Fruit fly (Drosophila melanogaster) whole organism, pupa: ENCODE results near the gene beta4GalNAcTB.

ENCODE experiments used
- CG10348 ChIP-seq: fragments of 200-800 bp; sonication (Bioruptor generic); IDR thresholded peaks from 2 replicates; pipeline ENCODE4 v1.3.6; 2022; ENCODE audit warnings: missing biosample characterization, missing genetic modification characterization
- CG12605 ChIP-seq: fragments of 200-800 bp; sonication (Bioruptor generic); IDR thresholded peaks from 2 replicates; pipeline ENCODE4 v1.3.6; 2022; ENCODE audit warnings: missing biosample characterization, missing genetic modification characterization
- CG13204 ChIP-seq: fragments of 200-800 bp; sonication (Bioruptor generic); optimal IDR thresholded peaks from 2 replicates; lab custom pipeline; 2018; ENCODE audit warnings: missing biosample characterization, mild to moderate bottlenecking, missing genetic modification characterization, moderate library complexity
- CG14655 ChIP-seq: fragments of 200-800 bp; sonication (Bioruptor generic); optimal IDR thresholded peaks from 3 replicates; lab custom pipeline; 2017; ENCODE audit warnings: mild to moderate bottlenecking, missing biosample characterization, missing genetic modification reagents, missing genetic modification characterization
- CG15710 ChIP-seq: fragments of 200-800 bp; sonication (Bioruptor generic); optimal IDR thresholded peaks from 2 replicates; lab custom pipeline; 2018; ENCODE audit warnings: missing biosample characterization, mild to moderate bottlenecking, missing genetic modification characterization, moderate library complexity
- CG17806 ChIP-seq: fragments of 200-800 bp; sonication (Bioruptor generic); optimal IDR thresholded peaks from 2 replicates; lab custom pipeline; 2018; ENCODE audit warnings: missing biosample characterization, mild to moderate bottlenecking, missing genetic modification characterization, moderate library complexity
- CG32121 ChIP-seq: fragments of 200-800 bp; sonication (Bioruptor generic); IDR thresholded peaks from 2 replicates; pipeline ENCODE4 v1.3.6; 2022; ENCODE audit warnings: missing biosample characterization, missing genetic modification characterization
- CG34367 ChIP-seq: fragments of 200-800 bp; sonication (Bioruptor generic); optimal IDR thresholded peaks from 2 replicates; lab custom pipeline; 2018; ENCODE audit warnings: missing biosample characterization, mild to moderate bottlenecking, missing genetic modification characterization
- CG4496 ChIP-seq: fragments of 200-800 bp; sonication (Bioruptor generic); IDR thresholded peaks from 3 replicates; pipeline ENCODE4 v1.3.6; 2022; ENCODE audit warnings: missing biosample characterization, missing genetic modification characterization
- CG8159 ChIP-seq: fragments of 200-800 bp; sonication (Bioruptor generic); optimal IDR thresholded peaks from 3 replicates; lab custom pipeline; 2018; ENCODE audit warnings: missing biosample characterization, mild to moderate bottlenecking, missing genetic modification characterization, moderate library complexity
- CG8301 ChIP-seq: fragments of 200-800 bp; sonication (Bioruptor generic); optimal IDR thresholded peaks from 2 replicates; lab custom pipeline; 2018; ENCODE audit warnings: missing biosample characterization, mild to moderate bottlenecking, missing genetic modification characterization
- CG9948 ChIP-seq: fragments of 200-800 bp; sonication (Bioruptor generic); optimal IDR thresholded peaks from 2 replicates; lab custom pipeline; 2018; ENCODE audit warnings: missing biosample characterization, mild to moderate bottlenecking, missing genetic modification characterization, moderate library complexity
- D1 ChIP-seq: fragments of 200-800 bp; sonication (Bioruptor generic); optimal IDR thresholded peaks from 2 replicates; lab custom pipeline; 2018; ENCODE audit warnings: missing biosample characterization, mild to moderate bottlenecking, missing genetic modification characterization, moderate library complexity
- EcR ChIP-seq: fragments of 200-800 bp; sonication (Bioruptor generic); optimal IDR thresholded peaks from 3 replicates; lab custom pipeline; 2019; ENCODE audit warnings: missing biosample characterization, missing genetic modification characterization, mild to moderate bottlenecking, moderate library complexity, missing genetic modification reagents
- Ets98B ChIP-seq: fragments of 200-800 bp; sonication (Bioruptor generic); IDR thresholded peaks from 2 replicates; pipeline ENCODE4 v1.3.6; 2022; ENCODE audit warnings: missing biosample characterization, missing genetic modification characterization
- Pif1A ChIP-seq: fragments of 200-800 bp; sonication (Bioruptor generic); optimal IDR thresholded peaks from 3 replicates; lab custom pipeline; 2016; ENCODE audit warnings: missing biosample characterization, missing genetic modification characterization
- Pif1B ChIP-seq: fragments of 200-800 bp; sonication (Bioruptor generic); optimal IDR thresholded peaks from 3 replicates; lab custom pipeline; 2016; ENCODE audit warnings: missing biosample characterization, missing genetic modification characterization
- Snoo ChIP-seq: fragments of 200-800 bp; sonication (Bioruptor generic); optimal IDR thresholded peaks from 3 replicates; lab custom pipeline; 2017; ENCODE audit warnings: missing biosample characterization, mild to moderate bottlenecking, missing genetic modification characterization, inconsistent platforms
- fd96Ca ChIP-seq: fragments of 200-800 bp; sonication (Bioruptor generic); IDR thresholded peaks from 3 replicates; pipeline ENCODE4 v1.3.6; 2022; ENCODE audit warnings: missing biosample characterization, missing genetic modification characterization
- gl ChIP-seq: fragments of 200-800 bp; sonication (Bioruptor generic); optimal IDR thresholded peaks from 2 replicates; lab custom pipeline; 2018; ENCODE audit warnings: missing biosample characterization, mild to moderate bottlenecking, missing genetic modification characterization
- rn ChIP-seq: fragments of 200-800 bp; sonication (Bioruptor generic); IDR thresholded peaks from 2 replicates; pipeline ENCODE4 v1.3.6; 2022; ENCODE audit warnings: missing biosample characterization, missing genetic modification characterization

The beta4GalNAcTB gene

DNA sequence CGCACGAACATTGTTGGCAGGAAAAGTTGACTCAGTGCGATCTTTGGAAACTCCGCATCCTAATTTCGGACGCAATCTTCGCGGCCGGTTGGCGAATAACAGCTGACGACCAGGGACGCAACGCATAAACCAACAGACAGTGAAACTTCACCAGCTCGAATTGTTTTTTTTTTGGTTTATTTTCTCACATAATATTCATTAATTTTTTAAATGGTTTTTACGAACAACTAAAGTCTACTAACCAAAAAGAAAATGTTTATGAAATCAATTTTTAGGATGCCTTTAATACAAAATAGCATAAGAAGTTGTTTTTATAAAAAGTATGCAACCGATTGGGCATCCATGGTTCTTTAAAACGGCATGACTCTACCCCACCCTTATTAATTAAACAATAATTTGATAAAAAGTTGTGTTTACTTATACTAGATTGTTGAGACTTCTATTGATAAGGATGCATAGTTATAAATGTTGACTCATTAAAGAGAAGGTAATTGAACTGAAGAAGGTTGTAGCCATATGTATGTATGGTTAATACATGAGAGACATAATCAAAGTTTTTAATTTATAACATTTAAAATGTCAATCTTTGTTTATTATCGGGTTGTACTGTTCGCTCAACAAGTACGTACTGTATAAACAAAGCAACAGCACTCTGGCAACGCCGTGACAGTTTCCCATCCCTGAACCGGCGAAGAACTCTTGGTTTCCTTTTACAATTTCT is at the start of gene beta4GalNAcTB, which contains the start of gene Cpsf100:
beta4GalNAcTB (minus strand) TSS at position 100 of the 721 bp plus-strand sequence.
Cpsf100 (plus strand) TSS at position 665 of the 721 bp plus-strand sequence.
- peak; percentile 58 for TF ChIP-seq CG17806 (tag; lab: Kevin White, UChicago)
- TF ChIP-seq CG13204 (GFP tag; lab: Kevin White, UChicago) = no peak
- 0 out of 2 replicates have a peak, but pooled peaks have one; percentile 22 for TF ChIP-seq Ets98B (GFP tag; lab: Robert Waterston, UW)
- peak; percentile 31; the same call in 1 of the 2 replicates for TF ChIP-seq CG32121 (GFP tag; lab: Robert Waterston, UW)
- 0 out of 2 replicates have a peak, but pooled peaks have one; percentile 25 for TF ChIP-seq rn (GFP tag; lab: Robert Waterston, UW)
- TF ChIP-seq Snoo (tag; lab: Kevin White, UChicago) = peak; percentile 75
- no peak for TF ChIP-seq EcR (GFP tag; lab: Kevin White, UChicago)
- TF ChIP-seq CG9948 (tag; lab: Kevin White, UChicago) = peak; percentile 72
- no peak for TF ChIP-seq Pif1B
- 0 out of 2 replicates have a peak, but pooled peaks have one; percentile 27 for TF ChIP-seq CG10348 (GFP tag; lab: Robert Waterston, UW)
- peak; percentile 57 for TF ChIP-seq CG34367 (tag; lab: Kevin White, UChicago)
- TF ChIP-seq CG4496 (GFP tag; lab: Robert Waterston, UW) = peak; percentile 60
- peak; percentile 77 for TF ChIP-seq CG15710
- peak; percentile 27 for TF ChIP-seq CG8301
- no peak for TF ChIP-seq fd96Ca (GFP tag; lab: Robert Waterston, UW)
- no peak for TF ChIP-seq D1
- no peak for TF ChIP-seq gl (tag; lab: Kevin White, UChicago)
- no peak for TF ChIP-seq CG12605
- no peak for TF ChIP-seq Pif1A (GFP tag; lab: Kevin White, UChicago)
- TF ChIP-seq CG14655 = no peak
- peak; percentile 81 for TF ChIP-seq CG8159 (tag; lab: Kevin White, UChicago)

DNA sequence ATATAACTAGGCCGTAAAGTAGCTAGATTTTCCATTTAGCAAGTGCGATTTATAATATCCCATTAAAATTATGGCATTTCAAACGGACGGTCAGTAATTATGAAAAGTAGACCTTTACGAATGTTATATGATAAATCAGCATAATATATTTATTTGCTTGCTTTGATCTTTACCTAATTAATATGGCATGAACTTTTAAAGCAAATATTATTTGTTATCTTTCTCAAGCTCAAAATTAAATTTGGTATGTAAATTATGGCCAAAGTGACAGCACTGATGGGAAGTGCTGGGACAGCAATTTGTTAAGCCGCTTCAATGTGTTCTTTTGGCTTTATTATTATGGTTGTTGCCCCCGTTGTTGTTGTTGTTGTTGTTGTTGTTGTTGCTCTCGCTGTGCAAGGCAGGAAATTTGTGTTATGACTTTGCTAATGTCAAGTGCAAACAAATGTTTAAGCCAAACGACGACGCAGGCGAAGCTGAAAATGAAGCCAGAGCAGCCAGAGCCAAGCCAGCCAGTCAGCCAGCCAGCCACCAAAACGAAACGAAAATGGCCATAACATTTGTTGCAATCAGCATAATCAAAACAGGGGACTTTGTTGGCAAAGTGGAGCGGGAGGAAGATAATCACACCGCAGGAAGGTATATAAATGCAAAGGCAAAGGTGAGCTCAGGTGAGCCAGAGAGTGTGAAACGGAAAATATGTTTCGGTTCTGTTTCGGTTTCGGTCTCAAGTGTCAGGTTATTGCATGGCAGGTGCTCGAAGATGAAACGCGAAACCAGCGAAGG is 48.9 kb upstream of the beta4GalNAcTB start:
- TF ChIP-seq fd96Ca (GFP tag; lab: Robert Waterston, UW) (no peak), CG10348 (GFP tag; lab: Robert Waterston, UW) (no peak), CG34367 (tag; lab: Kevin White, UChicago) (no peak), CG32121 (GFP tag; lab: Robert Waterston, UW) (no peak), CG15710 (peak; percentile 6), D1 (no peak), CG13204 (GFP tag; lab: Kevin White, UChicago) (no peak), rn (GFP tag; lab: Robert Waterston, UW) (no peak), Pif1B (no peak), Ets98B (GFP tag; lab: Robert Waterston, UW) (no peak), CG8159 (tag; lab: Kevin White, UChicago) (peak; percentile 11), CG14655 (peak; percentile 10)

DNA sequence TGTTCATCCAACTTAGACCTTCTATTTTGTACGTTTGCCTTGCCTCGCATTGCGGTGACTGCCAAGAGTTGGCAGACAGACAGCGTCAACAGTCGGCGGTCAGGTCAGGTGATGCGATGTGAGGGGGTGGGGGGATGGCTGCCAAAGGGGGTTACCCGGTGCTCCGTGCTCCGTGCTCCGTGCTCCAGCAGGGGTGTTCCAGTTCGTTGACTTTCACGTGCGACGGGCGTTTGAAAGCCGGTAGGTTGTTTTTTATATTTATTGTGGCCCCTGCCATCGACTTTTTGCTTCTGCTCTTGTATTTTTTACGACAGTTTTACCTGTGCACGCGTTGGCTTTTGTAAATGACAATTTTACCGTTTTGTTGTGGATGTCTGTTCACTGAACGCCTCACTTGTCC is 48.2 kb upstream of the beta4GalNAcTB start:
- 0 out of 2 replicates have a peak, but pooled peaks have one; percentile 26 for TF ChIP-seq Ets98B (GFP tag; lab: Robert Waterston, UW)
- TF ChIP-seq CG32121 (GFP tag; lab: Robert Waterston, UW) = no peak
- TF ChIP-seq EcR (GFP tag; lab: Kevin White, UChicago) = peak; percentile 45
- TF ChIP-seq fd96Ca (GFP tag; lab: Robert Waterston, UW) = 0 out of 3 replicates have a peak, but pooled peaks have one; percentile 31
- peak; percentile 35 for TF ChIP-seq CG13204 (GFP tag; lab: Kevin White, UChicago)
- TF ChIP-seq CG17806 (tag; lab: Kevin White, UChicago) = no peak
- peak; percentile 70; the same call in 2 of the 3 replicates for TF ChIP-seq CG4496 (GFP tag; lab: Robert Waterston, UW)
- no peak for TF ChIP-seq CG12605

DNA sequence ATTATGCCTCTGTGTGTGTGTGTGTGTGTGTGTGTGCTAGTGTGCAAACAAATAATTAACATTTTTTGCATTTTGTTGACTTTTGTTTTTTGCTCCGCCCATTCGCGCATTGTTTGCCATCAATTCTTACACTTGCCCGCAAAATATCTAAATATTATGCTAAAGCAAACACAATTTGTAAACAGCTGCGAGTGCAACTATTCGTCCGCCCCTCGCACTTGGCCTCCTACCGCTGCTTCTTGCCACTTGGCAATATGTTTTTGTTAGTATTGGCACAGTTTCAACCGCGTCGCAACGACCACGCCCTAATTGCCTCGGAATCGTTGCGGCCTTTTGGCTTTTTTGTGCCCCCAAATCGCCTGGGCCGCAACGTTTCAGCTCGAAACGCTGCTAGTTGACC is 43.8 kb upstream of the beta4GalNAcTB start:
- TF ChIP-seq CG4496 (GFP tag; lab: Robert Waterston, UW) (no peak), CG32121 (GFP tag; lab: Robert Waterston, UW) (peak; percentile 63; the same call in 1 of the 2 replicates)

DNA sequence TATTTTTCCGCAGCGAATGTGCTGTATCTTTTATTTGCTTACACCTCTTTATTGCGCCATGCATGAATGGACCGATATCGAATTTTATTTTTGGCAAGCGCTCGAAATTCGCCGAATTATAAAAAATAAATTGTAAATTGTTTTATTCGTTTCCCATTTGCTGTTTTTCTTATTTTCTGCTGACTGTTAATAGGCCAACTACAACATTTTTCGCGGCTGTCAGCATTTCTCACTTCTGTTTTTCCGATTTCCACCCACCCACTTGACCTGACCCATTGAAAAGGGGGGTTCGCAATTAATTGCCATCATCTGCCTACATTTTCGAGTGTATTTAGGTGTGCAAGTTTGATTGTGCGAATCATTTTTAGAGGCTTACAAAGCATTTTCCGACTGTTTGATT is 42.8 kb upstream of the beta4GalNAcTB start:
- no peak for TF ChIP-seq fd96Ca (GFP tag; lab: Robert Waterston, UW)
- no peak for TF ChIP-seq Pif1B
- no peak for TF ChIP-seq rn (GFP tag; lab: Robert Waterston, UW)
- TF ChIP-seq CG14655 = no peak
- no peak for TF ChIP-seq Pif1A (GFP tag; lab: Kevin White, UChicago)
- no peak for TF ChIP-seq CG8159 (tag; lab: Kevin White, UChicago)
